Worm (Caenorhabditis elegans) whole organism, young adult: ENCODE measurements around the gene R160.4.

Experiments used
- atf-7 ChIP-seq: sonication (generic microtip); optimal IDR thresholded peaks from 2 replicates; lab custom pipeline; 2017; ENCODE audit warnings: mild to moderate bottlenecking, missing genetic modification characterization, missing compliant biosample characterization
- mcd-1 ChIP-seq: fragments of 200-800 bp; sonication (Bioruptor generic); IDR thresholded peaks from 2 replicates; pipeline ENCODE4 v1.3.6; 2022; ENCODE audit warnings: missing genetic modification reagents, missing genetic modification characterization, missing compliant biosample characterization
- pha-4 ChIP-seq: fragments of 150-350 bp; sonication (generic microtip); optimal IDR thresholded peaks from 2 replicates; lab custom pipeline; 2014; ENCODE audit warnings: missing biosample characterization, missing genetic modification reagents, missing genetic modification characterization
- snpc-1.3 ChIP-seq: sonication (generic microtip); optimal IDR thresholded peaks from 2 replicates; lab custom pipeline; 2017; ENCODE audit warnings: missing genetic modification characterization, mild to moderate bottlenecking, missing compliant biosample characterization, antibody characterized with exemption, moderate library complexity, missing genotype, missing genetic modification reagents; ENCODE audit not compliant: insufficient read depth

DNA sequence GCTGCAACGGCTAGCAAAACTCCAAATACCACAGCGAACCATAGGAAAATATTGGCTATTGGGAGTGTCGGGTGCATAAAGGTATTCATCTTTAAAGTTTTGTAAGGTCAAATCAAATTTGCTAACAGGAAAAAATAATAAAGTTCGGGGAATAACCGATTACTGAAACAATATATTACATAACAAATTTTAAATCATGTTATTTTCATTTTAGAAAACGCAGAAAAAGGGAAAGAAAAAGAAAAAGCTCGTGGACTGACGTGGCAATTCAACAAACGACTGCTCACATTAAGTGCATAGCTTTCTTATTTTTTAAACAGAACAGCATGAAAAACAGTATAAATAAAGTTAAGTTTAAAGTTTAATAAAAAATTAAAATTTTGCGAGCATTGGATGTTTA lies 4.4 kb upstream of the R160.4 start, which contains the start of gene R160.6:
- TF ChIP-seq atf-7, result no peak
- TF ChIP-seq snpc-1.3 (tag; lab: Kevin White, UChicago), result no peak
- TF ChIP-seq mcd-1 (GFP tag; lab: Robert Waterston, UW), result no peak
- no peak for TF ChIP-seq pha-4 (tag; lab: Kevin White, UChicago)
